Worm (Caenorhabditis elegans) whole organism, L1 larva: ENCODE measurements around the gene EGAP1.5.

Experiments used
- C04F5.9 ChIP-seq: sonication (generic microtip); optimal IDR thresholded peaks from 2 replicates; lab custom pipeline; 2016; ENCODE audit warnings: missing genetic modification characterization, missing compliant biosample characterization
- F16B12.6 ChIP-seq: fragments of 150-350 bp; optimal IDR thresholded peaks from 2 replicates; lab custom pipeline; 2014; ENCODE audit warnings: missing biosample characterization, missing genetic modification characterization
- Y116A8C.19 ChIP-seq: sonication (generic microtip); optimal IDR thresholded peaks from 2 replicates; lab custom pipeline; 2016; ENCODE audit warnings: missing compliant biosample characterization, missing genetic modification characterization, borderline replicate concordance
- alr-1 ChIP-seq: fragments of 200-800 bp; sonication (Bioruptor generic); optimal IDR thresholded peaks from 2 replicates; lab custom pipeline; 2018; ENCODE audit warnings: borderline replicate concordance, mild to moderate bottlenecking, missing genetic modification characterization, missing compliant biosample characterization
- aly-2 ChIP-seq: fragments of 150-350 bp; optimal IDR thresholded peaks from 2 replicates; lab custom pipeline; 2014; ENCODE audit warnings: missing biosample characterization, missing genetic modification characterization
- blmp-1 ChIP-seq: fragments of 150-350 bp; optimal IDR thresholded peaks from 2 replicates; lab custom pipeline; 2014; ENCODE audit warnings: missing biosample characterization, missing genetic modification characterization
- ceh-63 ChIP-seq: fragments of 200-800 bp; sonication (Bioruptor generic); optimal IDR thresholded peaks from 2 replicates; lab custom pipeline; 2018; ENCODE audit warnings: mild to moderate bottlenecking, missing genetic modification characterization, missing compliant biosample characterization
- ceh-90 ChIP-seq: sonication (generic microtip); optimal IDR thresholded peaks from 2 replicates; lab custom pipeline; 2016; ENCODE audit warnings: missing genetic modification characterization, missing compliant biosample characterization
- ces-1 ChIP-seq: fragments of 150-350 bp; optimal IDR thresholded peaks from 2 replicates; lab custom pipeline; 2014; ENCODE audit warnings: missing biosample characterization, missing genetic modification reagents, missing genetic modification characterization
- dpl-1 ChIP-seq, 3 experiments: fragments of 150-350 bp in 2 of 3; sonication (generic microtip) in 1 of 3; optimal IDR thresholded peaks; 2 replicates each; lab custom pipeline; 2014 to 2017; ENCODE audit warnings: missing biosample characterization in 3 of 3, missing genetic modification characterization in 3 of 3, missing genetic modification reagents in 3 of 3
- efl-1 ChIP-seq, 4 experiments: fragments of 150-350 bp; optimal IDR thresholded peaks in 3 of 4; peaks in 1 of 4; 1 replicate in 1 of 4; 2 replicates in 3 of 4; lab custom pipeline; 2014; ENCODE audit warnings: missing biosample characterization in 2 of 4, missing genetic modification characterization in 2 of 4, missing genetic modification reagents in 2 of 4
- efl-3 ChIP-seq: fragments of 200-800 bp; sonication (Bioruptor generic); optimal IDR thresholded peaks from 2 replicates; lab custom pipeline; 2018; ENCODE audit warnings: mild to moderate bottlenecking, missing genetic modification characterization, missing compliant biosample characterization
- fkh-10 ChIP-seq: sonication (generic microtip); optimal IDR thresholded peaks from 2 replicates; lab custom pipeline; 2017; ENCODE audit warnings: missing biosample characterization, missing genetic modification reagents, missing genetic modification characterization
- fos-1 ChIP-seq: fragments of 150-350 bp; optimal IDR thresholded peaks from 2 replicates; lab custom pipeline; 2014; ENCODE audit warnings: missing biosample characterization, missing genetic modification characterization
- grh-1 ChIP-seq: fragments of 200-800 bp; sonication (Bioruptor generic); IDR thresholded peaks from 2 replicates; pipeline ENCODE4 v1.3.6; 2022; ENCODE audit warnings: missing genetic modification reagents, missing genetic modification characterization, missing compliant biosample characterization
- hpl-2 ChIP-seq: fragments of 150-350 bp; optimal IDR thresholded peaks from 2 replicates; lab custom pipeline; 2014; ENCODE audit warnings: missing biosample characterization, missing genetic modification reagents, missing genetic modification characterization
- irx-1 ChIP-seq: sonication (generic microtip); optimal IDR thresholded peaks from 2 replicates; lab custom pipeline; 2016; ENCODE audit warnings: missing genetic modification characterization, missing compliant biosample characterization
- isw-1 ChIP-seq: fragments of 200-800 bp; sonication (Bioruptor generic); IDR thresholded peaks from 2 replicates; pipeline ENCODE4 v1.3.6; 2022; ENCODE audit warnings: missing genetic modification characterization, missing compliant biosample characterization
- jun-1 ChIP-seq: fragments of 150-350 bp; optimal IDR thresholded peaks from 2 replicates; lab custom pipeline; 2014; ENCODE audit warnings: missing biosample characterization, missing genetic modification reagents, missing genetic modification characterization
- lin-13 ChIP-seq: fragments of 150-350 bp; optimal IDR thresholded peaks from 2 replicates; lab custom pipeline; 2014; ENCODE audit warnings: missing biosample characterization, missing genetic modification reagents, missing genetic modification characterization
- lin-14 ChIP-seq: fragments of 200-800 bp; sonication (Bioruptor generic); optimal IDR thresholded peaks from 2 replicates; lab custom pipeline; 2018; ENCODE audit warnings: mild to moderate bottlenecking, missing genetic modification characterization, moderate library complexity, missing compliant biosample characterization
- lin-15B ChIP-seq: fragments of 150-350 bp; sonication (generic microtip); optimal IDR thresholded peaks from 3 replicates; lab custom pipeline; 2014; ENCODE audit warnings: missing biosample characterization, missing genetic modification characterization
- lir-3 ChIP-seq: sonication (generic microtip); optimal IDR thresholded peaks from 2 replicates; lab custom pipeline; 2016; ENCODE audit warnings: mild to moderate bottlenecking, missing genetic modification characterization, moderate library complexity, missing compliant biosample characterization; ENCODE audit not compliant: poor library complexity
- lsy-2 ChIP-seq, 2 experiments: fragments of 150-350 bp; optimal IDR thresholded peaks; 2 replicates each; lab custom pipeline; 2014; ENCODE audit warnings: missing biosample characterization in 2 of 2, missing genetic modification characterization in 2 of 2
- mab-9 ChIP-seq: fragments of 200-800 bp; sonication (Bioruptor generic); IDR thresholded peaks from 2 replicates; pipeline ENCODE4 v1.3.6; 2022; ENCODE audit warnings: missing genetic modification reagents, missing genetic modification characterization, missing compliant biosample characterization
- mdl-1 ChIP-seq, 2 experiments: fragments of 150-350 bp; optimal IDR thresholded peaks; 2 replicates each; lab custom pipeline; 2014 to 2017; ENCODE audit warnings: missing biosample characterization in 2 of 2, missing genetic modification characterization in 2 of 2, inconsistent platforms in 1 of 2
- mep-1 ChIP-seq: fragments of 150-350 bp; optimal IDR thresholded peaks from 2 replicates; lab custom pipeline; 2014; ENCODE audit warnings: missing biosample characterization, missing genetic modification characterization
- nhr-11 ChIP-seq: fragments of 150-350 bp; optimal IDR thresholded peaks from 2 replicates; lab custom pipeline; 2014; ENCODE audit warnings: missing biosample characterization, missing genetic modification characterization
- nhr-19 ChIP-seq: fragments of 200-800 bp; sonication (Bioruptor generic); conservative IDR thresholded peaks from 2 replicates; pipeline ENCODE4 v1.3.6; 2022; ENCODE audit warnings: missing genetic modification characterization, missing compliant biosample characterization
- nhr-20 ChIP-seq: sonication (generic microtip); optimal IDR thresholded peaks from 2 replicates; lab custom pipeline; 2016; ENCODE audit warnings: mild to moderate bottlenecking, missing genetic modification characterization, missing compliant biosample characterization
- nhr-237 ChIP-seq: fragments of 150-350 bp; optimal IDR thresholded peaks from 2 replicates; lab custom pipeline; 2014; ENCODE audit warnings: missing biosample characterization, missing genetic modification characterization
- nhr-76 ChIP-seq: sonication (generic microtip); optimal IDR thresholded peaks from 2 replicates; lab custom pipeline; 2017; ENCODE audit warnings: missing biosample characterization, missing genetic modification characterization
- nhr-77 ChIP-seq: fragments of 150-350 bp; optimal IDR thresholded peaks from 2 replicates; lab custom pipeline; 2014; ENCODE audit warnings: missing biosample characterization, missing genetic modification characterization
- nhr-84 ChIP-seq: sonication (generic microtip); optimal IDR thresholded peaks from 2 replicates; lab custom pipeline; 2017; ENCODE audit warnings: missing biosample characterization, missing genetic modification characterization
- nhr-90 ChIP-seq: sonication (generic microtip); optimal IDR thresholded peaks from 2 replicates; lab custom pipeline; 2016; ENCODE audit warnings: mild to moderate bottlenecking, missing genetic modification characterization, missing compliant biosample characterization; ENCODE audit not compliant: poor library complexity
- pag-3 ChIP-seq: sonication (generic microtip); optimal IDR thresholded peaks from 2 replicates; lab custom pipeline; 2017; ENCODE audit warnings: missing genetic modification characterization, mild to moderate bottlenecking, missing compliant biosample characterization, antibody characterized with exemption, borderline replicate concordance; ENCODE audit not compliant: insufficient read depth
- pqm-1 ChIP-seq: sonication (generic microtip); optimal IDR thresholded peaks from 3 replicates; lab custom pipeline; 2017; ENCODE audit warnings: missing biosample characterization, missing genetic modification characterization
- rnt-1 ChIP-seq: sonication (generic microtip); optimal IDR thresholded peaks from 2 replicates; lab custom pipeline; 2016; ENCODE audit warnings: mild to moderate bottlenecking, missing genetic modification characterization, moderate library complexity, missing compliant biosample characterization
- sox-4 ChIP-seq: sonication (generic microtip); optimal IDR thresholded peaks from 2 replicates; lab custom pipeline; 2016; ENCODE audit warnings: missing genetic modification characterization, missing compliant biosample characterization
- swsn-7 ChIP-seq: sonication (generic microtip); optimal IDR thresholded peaks from 2 replicates; lab custom pipeline; 2016; ENCODE audit warnings: missing genetic modification characterization, missing compliant biosample characterization
- tbx-2 ChIP-seq: sonication (generic microtip); optimal IDR thresholded peaks from 2 replicates; lab custom pipeline; 2016; ENCODE audit warnings: missing genetic modification characterization, missing compliant biosample characterization
- unc-130 ChIP-seq: fragments of 150-350 bp; optimal IDR thresholded peaks from 2 replicates; lab custom pipeline; 2017; ENCODE audit warnings: missing biosample characterization, missing genetic modification characterization, inconsistent platforms
- unc-30 ChIP-seq: sonication (generic microtip); optimal IDR thresholded peaks from 2 replicates; lab custom pipeline; 2017; ENCODE audit warnings: missing biosample characterization, missing genetic modification characterization
- unc-98 ChIP-seq: fragments of 200-800 bp; sonication (Bioruptor generic); IDR thresholded peaks from 2 replicates; pipeline ENCODE4 v1.3.6; 2022; ENCODE audit warnings: missing genetic modification characterization, missing compliant biosample characterization
- xbp-1 ChIP-seq: sonication (generic microtip); optimal IDR thresholded peaks from 2 replicates; lab custom pipeline; 2016; ENCODE audit warnings: missing genetic modification characterization, missing compliant biosample characterization
- zag-1 ChIP-seq: fragments of 150-350 bp; optimal IDR thresholded peaks from 2 replicates; lab custom pipeline; 2014; ENCODE audit warnings: missing biosample characterization, missing genetic modification characterization
- ztf-4 ChIP-seq: fragments of 150-350 bp; optimal IDR thresholded peaks from 2 replicates; lab custom pipeline; 2014; ENCODE audit warnings: missing biosample characterization, missing genetic modification characterization

Gene EGAP1.5

ce11 chrIII:5930659-5931058 lies 862 bp upstream of the EGAP1.5 start (continued):
- TF ChIP-seq nhr-76 (tag; lab: Kevin White, UChicago) = no peak
- no peak for TF ChIP-seq unc-98 (GFP tag; lab: Robert Waterston, UW)
- TF ChIP-seq swsn-7 (tag; lab: Kevin White, UChicago) = no peak
- TF ChIP-seq unc-30 (tag; lab: Kevin White, UChicago) = no peak
- no peak for TF ChIP-seq hpl-2 (GFP tag; lab: Kevin White, UChicago)
- TF ChIP-seq alr-1 = no peak
- TF ChIP-seq lin-14 = peak; percentile 57
- TF ChIP-seq ceh-90 (tag; lab: Kevin White, UChicago) = no peak
- no peak for TF ChIP-seq C04F5.9 (tag; lab: Kevin White, UChicago)
- TF ChIP-seq lsy-2 (tag; optimal IDR thresholded peaks at IDR 0.05; lab: Kevin White, UChicago) = peak in 1 of 2 experiments; percentile 34
- no peak for TF ChIP-seq xbp-1 (tag; lab: Kevin White, UChicago)
- no peak for TF ChIP-seq efl-1 (optimal IDR thresholded peaks at IDR 0.05; lab: Kevin White, UChicago)
- no peak for TF ChIP-seq efl-1 (GFP tag; optimal IDR thresholded peaks at IDR 0.05 in 1 of 2; lab: Kevin White, UChicago)
- TF ChIP-seq dpl-1 (GFP tag; optimal IDR thresholded peaks at IDR 0.05; lab: Kevin White, UChicago) = no peak
- no peak for TF ChIP-seq ztf-4
- TF ChIP-seq lin-13 (GFP tag; lab: Kevin White, UChicago) = no peak
- TF ChIP-seq irx-1 (tag; lab: Kevin White, UChicago) = no peak
- no peak for TF ChIP-seq ceh-63 (GFP tag; lab: Kevin White, UChicago)
- no peak for TF ChIP-seq zag-1 (tag; lab: Kevin White, UChicago)
- no peak for TF ChIP-seq sox-4 (tag; lab: Kevin White, UChicago)
- TF ChIP-seq nhr-84 = no peak
- TF ChIP-seq lir-3 (tag; lab: Kevin White, UChicago) = no peak
- peak; percentile 27 for TF ChIP-seq nhr-19
- no peak for TF ChIP-seq aly-2 (tag; lab: Kevin White, UChicago)
- TF ChIP-seq nhr-90 (tag; lab: Kevin White, UChicago) = no peak
- TF ChIP-seq mep-1 (tag; lab: Kevin White, UChicago) = no peak
- no peak for TF ChIP-seq grh-1

- TF ChIP-seq irx-1 (tag; lab: Kevin White, UChicago) = no peak
- no peak for TF ChIP-seq pqm-1 (tag; lab: Kevin White, UChicago)
- TF ChIP-seq isw-1 (GFP tag; lab: Robert Waterston, UW) = no peak
- TF ChIP-seq lir-3 (tag; lab: Kevin White, UChicago) = no peak
- TF ChIP-seq ces-1 (GFP tag; lab: Kevin White, UChicago) = no peak
- no peak for TF ChIP-seq fkh-10 (GFP tag; lab: Kevin White, UChicago)
- no peak for TF ChIP-seq jun-1 (tag; lab: Kevin White, UChicago)
- TF ChIP-seq pag-3 (tag; lab: Kevin White, UChicago) = no peak
- TF ChIP-seq nhr-20 (tag; lab: Kevin White, UChicago) = no peak
- no peak for TF ChIP-seq nhr-237 (tag; lab: Kevin White, UChicago)
- no peak for TF ChIP-seq efl-1 (optimal IDR thresholded peaks at IDR 0.05; lab: Kevin White, UChicago)
- no peak for TF ChIP-seq efl-1 (GFP tag; optimal IDR thresholded peaks at IDR 0.05 in 1 of 2; lab: Kevin White, UChicago)
- TF ChIP-seq efl-3 (GFP tag; lab: Kevin White, UChicago) = no peak
- TF ChIP-seq Y116A8C.19 = no peak
- TF ChIP-seq F16B12.6 (tag; lab: Kevin White, UChicago) = no peak
- TF ChIP-seq ztf-4 = no peak
- TF ChIP-seq nhr-90 (tag; lab: Kevin White, UChicago) = no peak
- no peak for TF ChIP-seq mab-9 (GFP tag; lab: Robert Waterston, UW)
Observed at ce11 chrIII:5932853-5933252, 1.3 kb downstream of the EGAP1.5 start, which contains the start of gene zmp-1. zmp-1 (minus strand) TSS chrIII:5932953.

ce11 chrIII:5934138-5934658 lies 2.7 kb downstream of the EGAP1.5 start:
- no peak for TF ChIP-seq ces-1 (GFP tag; lab: Kevin White, UChicago)
- no peak for TF ChIP-seq lin-15B (tag; lab: Kevin White, UChicago)
- TF ChIP-seq unc-130 (tag; lab: Kevin White, UChicago) = no peak
- peak; percentile 84 for TF ChIP-seq blmp-1
- no peak for TF ChIP-seq jun-1 (tag; lab: Kevin White, UChicago)
- TF ChIP-seq nhr-77 (tag; lab: Kevin White, UChicago) = no peak
- TF ChIP-seq rnt-1 = peak; percentile 7
- no peak for TF ChIP-seq irx-1 (tag; lab: Kevin White, UChicago)
- no peak for TF ChIP-seq fos-1 (tag; lab: Kevin White, UChicago)
- TF ChIP-seq aly-2 (tag; lab: Kevin White, UChicago) = no peak
- TF ChIP-seq nhr-11 (tag; lab: Kevin White, UChicago) = no peak
- TF ChIP-seq lin-14 = peak; percentile 59
- no peak for TF ChIP-seq tbx-2 (tag; lab: Kevin White, UChicago)
- no peak for TF ChIP-seq mdl-1 (tag; optimal IDR thresholded peaks at IDR 0.05; lab: Kevin White, UChicago)
- no peak for TF ChIP-seq nhr-90 (tag; lab: Kevin White, UChicago)
- TF ChIP-seq, all 84 proteins: peak for 3
